Fruit fly (Drosophila melanogaster) whole organism, embryonic: ENCODE measurements around the gene CG13314.

ENCODE experiments used
- CG10209 ChIP-seq: fragments of 200-800 bp; sonication (Bioruptor generic); optimal IDR thresholded peaks from 3 replicates; lab custom pipeline; 2017; ENCODE audit warnings: missing biosample characterization, mild to moderate bottlenecking, missing genetic modification characterization, missing genetic modification reagents
- CG1024 ChIP-seq: fragments of 200-800 bp; sonication (Bioruptor generic); IDR thresholded peaks from 2 replicates; pipeline ENCODE4 v1.3.6; 2022; ENCODE audit warnings: missing biosample characterization, missing genetic modification characterization
- CG10267 ChIP-seq: fragments of 200-800 bp; sonication (Bioruptor generic); optimal IDR thresholded peaks from 2 replicates; lab custom pipeline; 2018; ENCODE audit warnings: missing biosample characterization, mild to moderate bottlenecking, missing genetic modification characterization, moderate library complexity
- CG10321 ChIP-seq: fragments of 200-800 bp; sonication (Bioruptor generic); IDR thresholded peaks from 2 replicates; pipeline ENCODE4 v1.3.6; 2022; ENCODE audit warnings: missing biosample characterization, missing genetic modification characterization
- CG12942 ChIP-seq: fragments of 200-800 bp; sonication (Bioruptor generic); optimal IDR thresholded peaks from 3 replicates; lab custom pipeline; 2016; ENCODE audit warnings: missing biosample characterization, missing genetic modification characterization
- CG15269 ChIP-seq: fragments of 200-800 bp; sonication (Bioruptor generic); optimal IDR thresholded peaks from 2 replicates; lab custom pipeline; 2018; ENCODE audit warnings: missing biosample characterization, mild to moderate bottlenecking, missing genetic modification characterization, moderate library complexity
- CG17568 ChIP-seq: fragments of 200-800 bp; sonication (Bioruptor generic); optimal IDR thresholded peaks from 2 replicates; lab custom pipeline; 2018; ENCODE audit warnings: missing biosample characterization, mild to moderate bottlenecking, missing genetic modification characterization, moderate library complexity
- CG17829 ChIP-seq: fragments of 200-800 bp; optimal IDR thresholded peaks from 2 replicates; lab custom pipeline; 2019; ENCODE audit warnings: missing biosample characterization, mild to moderate bottlenecking, missing genetic modification characterization, moderate library complexity
- CG2202 ChIP-seq: fragments of 200-800 bp; sonication (Bioruptor generic); optimal IDR thresholded peaks from 2 replicates; lab custom pipeline; 2018; ENCODE audit warnings: missing biosample characterization, mild to moderate bottlenecking, missing genetic modification characterization
- CG34422 ChIP-seq: fragments of 200-800 bp; sonication (Bioruptor generic); IDR thresholded peaks from 3 replicates; pipeline ENCODE4 v1.3.6; 2022; ENCODE audit warnings: missing biosample characterization, missing genetic modification characterization
- CG3726 ChIP-seq: fragments of 200-800 bp; sonication (Bioruptor generic); IDR thresholded peaks from 3 replicates; pipeline ENCODE4, ENCODE4 v1.3.6; 2022; ENCODE audit warnings: missing biosample characterization, missing genetic modification characterization
- CG3838 ChIP-seq: fragments of 200-800 bp; sonication (Bioruptor generic); optimal IDR thresholded peaks from 3 replicates; lab custom pipeline; 2016; ENCODE audit warnings: missing biosample characterization, missing genetic modification characterization
- CG4328 ChIP-seq: fragments of 200-800 bp; sonication (Bioruptor generic); optimal IDR thresholded peaks from 3 replicates; lab custom pipeline; 2017; ENCODE audit warnings: missing biosample characterization, missing genetic modification reagents, missing genetic modification characterization
- CG4820 ChIP-seq: fragments of 200-800 bp; sonication (Bioruptor generic); optimal IDR thresholded peaks from 3 replicates; lab custom pipeline; 2016; ENCODE audit warnings: missing biosample characterization, missing genetic modification characterization
- CG6791 ChIP-seq: fragments of 200-800 bp; sonication (Bioruptor generic); IDR thresholded peaks from 3 replicates; pipeline ENCODE4 v1.3.6; 2022; ENCODE audit warnings: missing biosample characterization, missing genetic modification characterization; ENCODE audit not compliant: partially characterized antibody
- CG8089 ChIP-seq: fragments of 200-800 bp; sonication (Bioruptor generic); optimal IDR thresholded peaks from 3 replicates; lab custom pipeline; 2016; ENCODE audit warnings: missing biosample characterization, missing genetic modification characterization
- CG8281 ChIP-seq: fragments of 200-800 bp; sonication (Bioruptor generic); optimal IDR thresholded peaks from 2 replicates; lab custom pipeline; 2018; ENCODE audit warnings: missing biosample characterization, mild to moderate bottlenecking, missing genetic modification characterization, moderate library complexity
- CG8290 ChIP-seq, 3 experiments: fragments of 200-800 bp; sonication (Bioruptor generic); optimal IDR thresholded peaks; 2 replicates each; lab custom pipeline; 2016 to 2019; ENCODE audit warnings: missing biosample characterization in 3 of 3, missing genetic modification characterization in 3 of 3, mild to moderate bottlenecking in 2 of 3, moderate library complexity in 1 of 3
- CG8478 ChIP-seq: fragments of >200 bp; optimal IDR thresholded peaks from 2 replicates; lab custom pipeline; 2018
- CrebB ChIP-seq: fragments of 200-800 bp; sonication (Bioruptor generic); optimal IDR thresholded peaks from 3 replicates; lab custom pipeline; 2018; ENCODE audit warnings: missing biosample characterization, mild to moderate bottlenecking, missing genetic modification characterization
- GATAe ChIP-seq: fragments of 200-800 bp; sonication (Bioruptor generic); conservative IDR thresholded peaks from 2 replicates; pipeline ENCODE4 v1.3.6; 2022; ENCODE audit warnings: missing biosample characterization, missing genetic modification characterization
- HLHmδ ChIP-seq: fragments of 200-800 bp; sonication (Bioruptor generic); optimal IDR thresholded peaks from 2 replicates; lab custom pipeline; 2018; ENCODE audit warnings: missing biosample characterization, mild to moderate bottlenecking, missing genetic modification characterization, moderate library complexity
- Hr51 ChIP-seq, 2 experiments: fragments of 200-800 bp; sonication (Bioruptor generic); optimal IDR thresholded peaks; 2 replicates in 1 of 2; 3 replicates in 1 of 2; lab custom pipeline; 2016 to 2018; ENCODE audit warnings: missing biosample characterization in 2 of 2, missing genetic modification characterization in 2 of 2, mild to moderate bottlenecking in 1 of 2, moderate library complexity in 1 of 2
- Meics ChIP-seq: fragments of 200-800 bp; sonication (Bioruptor generic); optimal IDR thresholded peaks from 2 replicates; lab custom pipeline; 2017; ENCODE audit warnings: missing biosample characterization, mild to moderate bottlenecking, missing genetic modification characterization
- Nf-YC ChIP-seq: fragments of 200-800 bp; optimal IDR thresholded peaks from 3 replicates; lab custom pipeline; 2019; ENCODE audit warnings: missing biosample characterization, mild to moderate bottlenecking, missing genetic modification characterization, moderate library complexity
- Oli ChIP-seq: fragments of 200-800 bp; sonication (Bioruptor generic); optimal IDR thresholded peaks from 2 replicates; lab custom pipeline; 2018; ENCODE audit warnings: missing biosample characterization, mild to moderate bottlenecking, missing genetic modification characterization, moderate library complexity
- Ravus ChIP-seq: fragments of 200-800 bp; sonication (Bioruptor generic); IDR thresholded peaks from 2 replicates; pipeline ENCODE4 v1.3.6; 2022; ENCODE audit warnings: missing biosample characterization, missing genetic modification characterization
- Scr ChIP-seq: fragments of 200-800 bp; sonication (Bioruptor generic); IDR thresholded peaks from 2 replicates; pipeline ENCODE4 v1.3.6; 2022; ENCODE audit warnings: missing biosample characterization, missing genetic modification characterization; ENCODE audit not compliant: partially characterized antibody
- Spps ChIP-seq: fragments of 200-800 bp; sonication (Bioruptor generic); optimal IDR thresholded peaks from 2 replicates; lab custom pipeline; 2018; ENCODE audit warnings: missing biosample characterization, mild to moderate bottlenecking, missing genetic modification characterization
- Xbp1 ChIP-seq: fragments of 200-800 bp; sonication (Bioruptor generic); optimal IDR thresholded peaks from 3 replicates; lab custom pipeline; 2016; ENCODE audit warnings: missing biosample characterization, mild to moderate bottlenecking, missing genetic modification characterization
- az2 ChIP-seq: fragments of 200-800 bp; sonication (Bioruptor generic); optimal IDR thresholded peaks from 3 replicates; lab custom pipeline; 2016; ENCODE audit warnings: missing biosample characterization, missing genetic modification characterization
- crc ChIP-seq: fragments of 200-800 bp; sonication (Bioruptor generic); optimal IDR thresholded peaks from 2 replicates; lab custom pipeline; 2016; ENCODE audit warnings: missing biosample characterization, missing genetic modification characterization
- croc ChIP-seq: fragments of 200-800 bp; sonication (Bioruptor generic); conservative IDR thresholded peaks from 3 replicates; pipeline ENCODE4 v1.3.6; 2022; ENCODE audit warnings: missing biosample characterization, missing genetic modification characterization
- ftz-f1 ChIP-seq: fragments of 200-800 bp; sonication (Bioruptor generic); optimal IDR thresholded peaks from 2 replicates; lab custom pipeline; 2016; ENCODE audit warnings: missing biosample characterization, missing genetic modification characterization
- gem ChIP-seq: fragments of 200-800 bp; sonication (Bioruptor generic); optimal IDR thresholded peaks from 2 replicates; lab custom pipeline; 2019; ENCODE audit warnings: missing biosample characterization, mild to moderate bottlenecking, missing genetic modification characterization, moderate library complexity
- gro ChIP-seq: fragments of 200-800 bp; sonication (Bioruptor generic); optimal IDR thresholded peaks from 2 replicates; lab custom pipeline; 2016; ENCODE audit warnings: missing biosample characterization, missing genetic modification characterization
- ind ChIP-seq: fragments of 200-800 bp; sonication (Bioruptor generic); optimal IDR thresholded peaks from 3 replicates; lab custom pipeline; 2016; ENCODE audit warnings: missing biosample characterization, missing genetic modification characterization
- klu ChIP-seq: fragments of 200-800 bp; sonication (Bioruptor generic); IDR thresholded peaks from 2 replicates; pipeline ENCODE4 v1.3.6; 2022; ENCODE audit warnings: missing biosample characterization, missing genetic modification characterization
- lab ChIP-seq: fragments of 200-800 bp; sonication (Bioruptor generic); optimal IDR thresholded peaks from 3 replicates; lab custom pipeline; 2017; ENCODE audit warnings: missing biosample characterization, missing genetic modification characterization, mild to moderate bottlenecking, moderate library complexity, missing genetic modification reagents
- nom ChIP-seq: fragments of 200-800 bp; sonication (Bioruptor generic); optimal IDR thresholded peaks from 2 replicates; lab custom pipeline; 2017; ENCODE audit warnings: missing biosample characterization, missing genetic modification characterization, mild to moderate bottlenecking, moderate library complexity, missing genetic modification reagents
- onecut ChIP-seq: fragments of 200-800 bp; sonication (Bioruptor generic); IDR thresholded peaks from 2 replicates; pipeline ENCODE4 v1.3.6; 2022; ENCODE audit warnings: missing biosample characterization, missing genetic modification characterization
- salm ChIP-seq: fragments of 200-800 bp; sonication (Bioruptor generic); optimal IDR thresholded peaks from 2 replicates; lab custom pipeline; 2018; ENCODE audit warnings: missing biosample characterization, mild to moderate bottlenecking, missing genetic modification characterization
- schlank ChIP-seq: fragments of 200-800 bp; sonication (Bioruptor generic); optimal IDR thresholded peaks from 2 replicates; lab custom pipeline; 2018; ENCODE audit warnings: missing biosample characterization, mild to moderate bottlenecking, missing genetic modification characterization
- sens-2 ChIP-seq: fragments of 200-800 bp; sonication (Bioruptor generic); IDR thresholded peaks from 2 replicates; pipeline ENCODE4 v1.3.6; 2022; ENCODE audit warnings: missing biosample characterization, missing genetic modification characterization
- slp2 ChIP-seq: fragments of 200-800 bp; sonication (Bioruptor generic); optimal IDR thresholded peaks from 2 replicates; lab custom pipeline; 2016; ENCODE audit warnings: missing biosample characterization, missing genetic modification characterization
- tin ChIP-seq: fragments of 200-800 bp; sonication (Bioruptor generic); optimal IDR thresholded peaks from 3 replicates; lab custom pipeline; 2016; ENCODE audit warnings: missing biosample characterization, missing genetic modification characterization
- tx ChIP-seq: fragments of 200-800 bp; sonication (Bioruptor generic); optimal IDR thresholded peaks from 2 replicates; lab custom pipeline; 2016; ENCODE audit warnings: missing biosample characterization, missing genetic modification characterization
- zen ChIP-seq: fragments of 200-800 bp; sonication (Bioruptor generic); optimal IDR thresholded peaks from 3 replicates; lab custom pipeline; 2018; ENCODE audit warnings: missing biosample characterization, mild to moderate bottlenecking, missing genetic modification characterization, moderate library complexity
- zf30C ChIP-seq: fragments of 200-800 bp; sonication (Bioruptor generic); optimal IDR thresholded peaks from 3 replicates; lab custom pipeline; 2018; ENCODE audit warnings: missing biosample characterization, mild to moderate bottlenecking, missing genetic modification characterization
- zfh2 ChIP-seq: fragments of 200-800 bp; sonication (Bioruptor generic); optimal IDR thresholded peaks from 2 replicates; lab custom pipeline; 2016; ENCODE audit warnings: missing biosample characterization, missing genetic modification characterization

CG13314 gene

dm6 chr3L:9023627-9024026 lies 42.0 kb downstream of the CG13314 start (continued):
- peak; percentile 43 for TF ChIP-seq lab
- peak; percentile 90 for TF ChIP-seq zf30C (GFP tag; lab: Kevin White, UChicago)
- no peak for TF ChIP-seq CG10321 (GFP tag; lab: Robert Waterston, UW)
- no peak for TF ChIP-seq schlank (tag; lab: Kevin White, UChicago)
- TF ChIP-seq Hr51 (GFP tag; optimal IDR thresholded peaks at IDR 0.05; lab: Kevin White, UChicago) = peak; percentile 18 to 65
- no peak for TF ChIP-seq nom
- peak; percentile 64 for TF ChIP-seq CG4820 (GFP tag; lab: Kevin White, UChicago)
- TF ChIP-seq Scr (GFP tag; lab: Robert Waterston, UW) = no peak
- peak; percentile 86 for TF ChIP-seq CG17829 (tag; lab: Kevin White, UChicago)
- peak; percentile 15 for TF ChIP-seq crc (GFP tag; lab: Kevin White, UChicago)
- no peak for TF ChIP-seq CG6791 (GFP tag; lab: Robert Waterston, UW)
- peak; percentile 75 for TF ChIP-seq CG10209 (GFP tag; lab: Kevin White, UChicago)
- peak; percentile 40 for TF ChIP-seq CG8290 (GFP tag; optimal IDR thresholded peaks at IDR 0.05; lab: Kevin White, UChicago)
- TF ChIP-seq CG8290 (tag; optimal IDR thresholded peaks at IDR 0.05; lab: Kevin White, UChicago) = peak in 1 of 2 experiments; percentile 34
- peak; percentile 57 for TF ChIP-seq onecut (GFP tag; lab: Robert Waterston, UW)
- peak; percentile 8 for TF ChIP-seq CG12942 (GFP tag; lab: Kevin White, UChicago)
- peak; percentile 90 for TF ChIP-seq zen (tag; lab: Kevin White, UChicago)
- TF ChIP-seq klu = peak; percentile 33; the same call in 1 of the 2 replicates
- peak; percentile 46 for TF ChIP-seq CG8089 (GFP tag; lab: Kevin White, UChicago)
- peak; percentile 18 for TF ChIP-seq tx (GFP tag; lab: Kevin White, UChicago)
- TF ChIP-seq Meics (GFP tag; lab: Kevin White, UChicago) = peak; percentile 42
- TF ChIP-seq CG15269 (tag; lab: Kevin White, UChicago) = peak; percentile 37
- TF ChIP-seq Oli = peak; percentile 56
- no peak for TF ChIP-seq ftz-f1
- TF ChIP-seq tin (GFP tag; lab: Kevin White, UChicago) = peak; percentile 61
- TF ChIP-seq CG10267 = peak; percentile 75
- TF ChIP-seq CG1024 = peak; percentile 74
- peak; percentile 80 for TF ChIP-seq gem (tag; lab: Kevin White, UChicago)
- TF ChIP-seq CG3838 = peak; percentile 13
- TF ChIP-seq CG17568 = peak; percentile 32
- peak; percentile 10; the same call in 1 of the 2 replicates for TF ChIP-seq sens-2 (GFP tag; lab: Robert Waterston, UW)
- TF ChIP-seq croc (GFP tag; lab: Robert Waterston, UW) = peak; percentile 69
- TF ChIP-seq az2 (GFP tag; lab: Kevin White, UChicago) = peak; percentile 71
- TF ChIP-seq CrebB (tag; lab: Kevin White, UChicago) = peak; percentile 28
- TF ChIP-seq zfh2 (GFP tag; lab: Kevin White, UChicago) = peak; percentile 6
- TF ChIP-seq Xbp1 (GFP tag; lab: Kevin White, UChicago) = peak; percentile 67
- peak; percentile 33 for TF ChIP-seq slp2 (GFP tag; lab: Kevin White, UChicago)
- TF ChIP-seq Spps = peak; percentile 65
- no peak for TF ChIP-seq CG8478 (lab: Kevin White, UChicago)
- peak; percentile 77 for TF ChIP-seq CG2202 (tag; lab: Kevin White, UChicago)
- TF ChIP-seq HLHmδ (GFP tag; lab: Kevin White, UChicago) = no peak
- TF ChIP-seq CG8281 (tag; lab: Kevin White, UChicago) = peak; percentile 8
- TF ChIP-seq GATAe (GFP tag; lab: Robert Waterston, UW) = no peak
- TF ChIP-seq ind (GFP tag; lab: Kevin White, UChicago) = peak; percentile 37
- no peak for TF ChIP-seq Nf-YC (tag; lab: Kevin White, UChicago)
- no peak for TF ChIP-seq salm (tag; lab: Kevin White, UChicago)
- TF ChIP-seq CG34422 (GFP tag; lab: Robert Waterston, UW) = peak; percentile 59; the same call in 1 of the 3 replicates
- TF ChIP-seq gro (GFP tag; lab: Kevin White, UChicago) = no peak
- TF ChIP-seq Ravus = no peak
- no peak for TF ChIP-seq CG4328 (GFP tag; lab: Kevin White, UChicago)
- no peak for TF ChIP-seq CG3726 (GFP tag; lab: Robert Waterston, UW)
